Worm (Caenorhabditis elegans) whole organism, L1 larva: ENCODE measurements around the gene T10B5.3.

Experiments
- C04F5.9 ChIP-seq: sonication (generic microtip); optimal IDR thresholded peaks from 2 replicates; lab custom pipeline; 2016; ENCODE audit warnings: missing genetic modification characterization, missing compliant biosample characterization
- C16A3.4 ChIP-seq: fragments of 150-350 bp; optimal IDR thresholded peaks from 2 replicates; lab custom pipeline; 2014; ENCODE audit warnings: missing biosample characterization, missing genetic modification characterization
- aha-1 ChIP-seq: fragments of 150-350 bp; optimal IDR thresholded peaks from 2 replicates; lab custom pipeline; 2014; ENCODE audit warnings: missing biosample characterization, missing genetic modification characterization
- alr-1 ChIP-seq: fragments of 200-800 bp; sonication (Bioruptor generic); optimal IDR thresholded peaks from 2 replicates; lab custom pipeline; 2018; ENCODE audit warnings: borderline replicate concordance, mild to moderate bottlenecking, missing genetic modification characterization, missing compliant biosample characterization
- ceh-8 ChIP-seq: fragments of 200-800 bp; sonication (Bioruptor generic); optimal IDR thresholded peaks from 2 replicates; lab custom pipeline; 2018; ENCODE audit warnings: mild to moderate bottlenecking, missing genetic modification characterization, moderate library complexity, missing compliant biosample characterization
- ceh-90 ChIP-seq: sonication (generic microtip); optimal IDR thresholded peaks from 2 replicates; lab custom pipeline; 2016; ENCODE audit warnings: missing genetic modification characterization, missing compliant biosample characterization
- dsc-1 ChIP-seq: sonication (generic microtip); optimal IDR thresholded peaks from 2 replicates; lab custom pipeline; 2016; ENCODE audit warnings: mild to moderate bottlenecking, missing genetic modification characterization, missing compliant biosample characterization
- efl-1 ChIP-seq, 4 experiments: fragments of 150-350 bp; optimal IDR thresholded peaks in 3 of 4; peaks in 1 of 4; 1 replicate in 1 of 4; 2 replicates in 3 of 4; lab custom pipeline; 2014; ENCODE audit warnings: missing biosample characterization in 2 of 4, missing genetic modification characterization in 2 of 4, missing genetic modification reagents in 2 of 4
- efl-3 ChIP-seq: fragments of 200-800 bp; sonication (Bioruptor generic); optimal IDR thresholded peaks from 2 replicates; lab custom pipeline; 2018; ENCODE audit warnings: mild to moderate bottlenecking, missing genetic modification characterization, missing compliant biosample characterization
- elt-2 ChIP-seq: sonication (generic microtip); optimal IDR thresholded peaks from 2 replicates; lab custom pipeline; 2016; ENCODE audit warnings: missing genetic modification characterization, mild to moderate bottlenecking, inconsistent platforms, missing compliant biosample characterization, missing genetic modification reagents
- ets-5 ChIP-seq: fragments of 200-800 bp; sonication (Bioruptor generic); IDR thresholded peaks from 2 replicates; pipeline ENCODE4 v1.3.6; 2022; ENCODE audit warnings: missing genetic modification characterization, missing compliant biosample characterization
- fkh-4 ChIP-seq: sonication (generic microtip); optimal IDR thresholded peaks from 2 replicates; lab custom pipeline; 2016; ENCODE audit warnings: missing compliant biosample characterization, missing genetic modification characterization, borderline replicate concordance
- fos-1 ChIP-seq: fragments of 150-350 bp; optimal IDR thresholded peaks from 2 replicates; lab custom pipeline; 2014; ENCODE audit warnings: missing biosample characterization, missing genetic modification characterization
- grh-1 ChIP-seq: fragments of 200-800 bp; sonication (Bioruptor generic); IDR thresholded peaks from 2 replicates; pipeline ENCODE4 v1.3.6; 2022; ENCODE audit warnings: missing genetic modification reagents, missing genetic modification characterization, missing compliant biosample characterization
- hlh-17 ChIP-seq: fragments of 200-800 bp; sonication (Bioruptor generic); optimal IDR thresholded peaks from 2 replicates; lab custom pipeline; 2018; ENCODE audit warnings: missing genetic modification characterization, mild to moderate bottlenecking, missing compliant biosample characterization, moderate library complexity, borderline replicate concordance
- irx-1 ChIP-seq: sonication (generic microtip); optimal IDR thresholded peaks from 2 replicates; lab custom pipeline; 2016; ENCODE audit warnings: missing genetic modification characterization, missing compliant biosample characterization
- isw-1 ChIP-seq: fragments of 200-800 bp; sonication (Bioruptor generic); IDR thresholded peaks from 2 replicates; pipeline ENCODE4 v1.3.6; 2022; ENCODE audit warnings: missing genetic modification characterization, missing compliant biosample characterization
- jun-1 ChIP-seq: fragments of 150-350 bp; optimal IDR thresholded peaks from 2 replicates; lab custom pipeline; 2014; ENCODE audit warnings: missing biosample characterization, missing genetic modification reagents, missing genetic modification characterization
- lin-13 ChIP-seq: fragments of 150-350 bp; optimal IDR thresholded peaks from 2 replicates; lab custom pipeline; 2014; ENCODE audit warnings: missing biosample characterization, missing genetic modification reagents, missing genetic modification characterization
- lin-15B ChIP-seq: fragments of 150-350 bp; sonication (generic microtip); optimal IDR thresholded peaks from 3 replicates; lab custom pipeline; 2014; ENCODE audit warnings: missing biosample characterization, missing genetic modification characterization
- lin-35 ChIP-seq, 2 experiments: fragments of 150-350 bp; optimal IDR thresholded peaks; 2 replicates each; lab custom pipeline; 2014; ENCODE audit warnings: missing biosample characterization in 2 of 2, missing genetic modification characterization in 2 of 2, missing genetic modification reagents in 2 of 2
- lir-3 ChIP-seq: sonication (generic microtip); optimal IDR thresholded peaks from 2 replicates; lab custom pipeline; 2016; ENCODE audit warnings: mild to moderate bottlenecking, missing genetic modification characterization, moderate library complexity, missing compliant biosample characterization; ENCODE audit not compliant: poor library complexity
- mab-9 ChIP-seq: fragments of 200-800 bp; sonication (Bioruptor generic); IDR thresholded peaks from 2 replicates; pipeline ENCODE4 v1.3.6; 2022; ENCODE audit warnings: missing genetic modification reagents, missing genetic modification characterization, missing compliant biosample characterization
- mdl-1 ChIP-seq, 2 experiments: fragments of 150-350 bp; optimal IDR thresholded peaks; 2 replicates each; lab custom pipeline; 2014 to 2017; ENCODE audit warnings: missing biosample characterization in 2 of 2, missing genetic modification characterization in 2 of 2, inconsistent platforms in 1 of 2
- nhr-12 ChIP-seq: sonication (generic microtip); optimal IDR thresholded peaks from 2 replicates; lab custom pipeline; 2017; ENCODE audit warnings: missing biosample characterization, missing genetic modification characterization
- nhr-85 ChIP-seq: sonication (generic microtip); peaks from one replicate; lab custom pipeline; 2016; ENCODE audit warnings: missing genetic modification characterization, inconsistent platforms, missing compliant biosample characterization
- pag-3 ChIP-seq: sonication (generic microtip); optimal IDR thresholded peaks from 2 replicates; lab custom pipeline; 2017; ENCODE audit warnings: missing genetic modification characterization, mild to moderate bottlenecking, missing compliant biosample characterization, antibody characterized with exemption, borderline replicate concordance; ENCODE audit not compliant: insufficient read depth
- pax-3 ChIP-seq: fragments of 200-800 bp; sonication (Bioruptor generic); optimal IDR thresholded peaks from 2 replicates; lab custom pipeline; 2018; ENCODE audit warnings: mild to moderate bottlenecking, missing genetic modification characterization, moderate library complexity, missing compliant biosample characterization
- skn-1 ChIP-seq: fragments of 150-350 bp; optimal IDR thresholded peaks from 2 replicates; lab custom pipeline; 2014; ENCODE audit warnings: missing biosample characterization, missing genetic modification characterization
- snpc-4 ChIP-seq: fragments of 150-350 bp; optimal IDR thresholded peaks from 2 replicates; lab custom pipeline; 2014; ENCODE audit warnings: missing biosample characterization, missing genetic modification characterization
- snu-23 ChIP-seq: sonication (generic microtip); optimal IDR thresholded peaks from 2 replicates; lab custom pipeline; 2016; ENCODE audit warnings: missing genetic modification characterization, missing compliant biosample characterization
- sptf-1 ChIP-seq: fragments of 150-350 bp; optimal IDR thresholded peaks from 2 replicates; lab custom pipeline; 2014; ENCODE audit warnings: missing biosample characterization, missing genetic modification characterization
- sup-37 ChIP-seq: fragments of 200-800 bp; sonication (Bioruptor generic); optimal IDR thresholded peaks from 2 replicates; lab custom pipeline; 2018; ENCODE audit warnings: mild to moderate bottlenecking, missing genetic modification characterization, missing compliant biosample characterization
- swsn-7 ChIP-seq: sonication (generic microtip); optimal IDR thresholded peaks from 2 replicates; lab custom pipeline; 2016; ENCODE audit warnings: missing genetic modification characterization, missing compliant biosample characterization
- unc-62 ChIP-seq: fragments of 150-350 bp; optimal IDR thresholded peaks from 2 replicates; lab custom pipeline; 2014; ENCODE audit warnings: missing biosample characterization, missing genetic modification reagents, missing genetic modification characterization
- unc-86 ChIP-seq: sonication (generic microtip); optimal IDR thresholded peaks from 2 replicates; lab custom pipeline; 2016; ENCODE audit warnings: missing genetic modification characterization, missing compliant biosample characterization
- zip-4 ChIP-seq: fragments of 200-800 bp; sonication (Bioruptor generic); optimal IDR thresholded peaks from 2 replicates; lab custom pipeline; 2018; ENCODE audit warnings: mild to moderate bottlenecking, missing genetic modification characterization, moderate library complexity, missing compliant biosample characterization
- ztf-4 ChIP-seq: fragments of 150-350 bp; optimal IDR thresholded peaks from 2 replicates; lab custom pipeline; 2014; ENCODE audit warnings: missing biosample characterization, missing genetic modification characterization

The T10B5.3 gene

DNA sequence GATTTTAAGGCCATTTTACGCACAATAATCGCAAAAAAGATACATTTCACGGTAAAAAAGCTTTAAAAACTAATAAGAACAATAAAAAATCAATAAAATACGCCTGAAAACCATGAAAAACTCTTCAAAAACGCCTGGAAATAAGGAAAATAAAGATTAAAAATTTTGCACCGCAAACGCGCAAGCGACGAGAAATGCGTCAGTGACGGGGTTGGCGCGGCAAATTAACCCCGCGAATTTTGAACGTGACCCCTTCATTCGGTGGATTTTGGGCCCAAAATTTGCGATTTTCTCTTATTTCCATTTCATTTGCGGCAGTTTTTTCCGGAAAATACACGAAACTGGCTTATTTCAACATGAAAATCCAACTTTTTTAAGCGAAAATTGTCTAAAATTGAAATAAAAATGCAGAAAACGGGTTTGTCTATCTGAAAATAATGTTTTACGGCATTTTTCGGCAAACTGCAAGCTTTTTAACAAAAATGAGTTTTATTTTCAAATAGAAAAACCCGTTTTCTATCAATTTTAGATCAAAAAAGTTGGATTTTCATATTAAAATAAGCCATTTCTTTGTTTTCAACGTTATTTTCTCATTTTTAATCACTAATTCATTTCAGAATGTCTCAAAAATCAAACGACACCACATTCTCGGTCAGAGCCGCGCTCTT lies 852 bp downstream of the T10B5.3 start, which contains the start of gene knl-3 (continued):
- TF ChIP-seq efl-1 (optimal IDR thresholded peaks at IDR 0.05; lab: Kevin White, UChicago) (peak; percentile 92 to 97), efl-1 (GFP tag; optimal IDR thresholded peaks at IDR 0.05 in 1 of 2; lab: Kevin White, UChicago) (peak; percentile 97 to 100), mdl-1 (tag; optimal IDR thresholded peaks at IDR 0.05; lab: Kevin White, UChicago) (peak in 1 of 2 experiments; percentile 84), unc-62 (GFP tag; lab: Kevin White, UChicago) (no peak), ets-5 (no peak), hlh-17 (GFP tag; lab: Kevin White, UChicago) (no peak), alr-1 (tag; lab: Kevin White, UChicago) (no peak), swsn-7 (tag; lab: Kevin White, UChicago) (peak; percentile 90), ceh-8 (GFP tag; lab: Kevin White, UChicago) (peak; percentile 81), dsc-1 (peak; percentile 89), snu-23 (GFP tag; lab: Kevin White, UChicago) (peak; percentile 93), irx-1 (tag; lab: Kevin White, UChicago) (peak; percentile 82), nhr-12 (no peak), C04F5.9 (tag; lab: Kevin White, UChicago) (peak; percentile 17), aha-1 (peak; percentile 55), fos-1 (tag; lab: Kevin White, UChicago) (peak; percentile 71), efl-3 (no peak), lin-13 (GFP tag; lab: Kevin White, UChicago) (peak; percentile 78), elt-2 (peak; percentile 58), snpc-4 (tag; lab: Kevin White, UChicago) (peak; percentile 76), lir-3 (tag; lab: Kevin White, UChicago) (no peak), C16A3.4 (peak; percentile 85), pag-3 (tag; lab: Kevin White, UChicago) (no peak), fkh-4 (tag; lab: Kevin White, UChicago) (peak; percentile 40), zip-4 (peak; percentile 64), grh-1 (GFP tag; lab: Robert Waterston, UW) (peak; percentile 88), pax-3 (tag; lab: Kevin White, UChicago) (peak; percentile 83), ceh-90 (tag; lab: Kevin White, UChicago) (peak; percentile 40), nhr-85 (tag; lab: Kevin White, UChicago) (peak; percentile 92), isw-1 (GFP tag; lab: Robert Waterston, UW) (peak; percentile 85), sptf-1 (tag; lab: Kevin White, UChicago) (no peak), ztf-4 (tag; lab: Kevin White, UChicago) (peak; percentile 54), lin-35 (GFP tag; optimal IDR thresholded peaks at IDR 0.05; lab: Kevin White, UChicago) (peak; percentile 96 to 98)

DNA sequence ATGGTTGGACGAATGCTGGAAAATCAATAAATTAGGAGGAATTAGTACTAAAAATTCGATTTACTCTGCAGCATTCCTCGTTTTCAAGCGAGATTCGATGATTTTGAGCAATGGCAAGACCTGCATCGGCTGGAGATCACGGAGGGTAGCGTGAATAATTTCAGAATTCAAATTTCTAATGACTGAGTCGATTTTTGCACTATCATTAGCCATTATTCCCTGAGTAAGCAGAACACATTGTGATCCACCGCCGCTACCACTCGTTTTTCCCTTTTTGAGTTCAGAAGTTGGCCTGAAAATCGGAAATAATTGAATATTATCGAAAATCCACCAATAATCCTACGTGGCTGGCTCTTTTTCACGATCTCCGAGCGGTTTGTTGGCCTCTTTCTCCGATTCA lies 1.6 kb downstream of the T10B5.3 start:
- TF ChIP-seq efl-1 (optimal IDR thresholded peaks at IDR 0.05; lab: Kevin White, UChicago) (no peak), efl-1 (GFP tag; optimal IDR thresholded peaks at IDR 0.05 in 1 of 2; lab: Kevin White, UChicago) (peak in 1 of 2 experiments; percentile 71), elt-2 (no peak)

DNA sequence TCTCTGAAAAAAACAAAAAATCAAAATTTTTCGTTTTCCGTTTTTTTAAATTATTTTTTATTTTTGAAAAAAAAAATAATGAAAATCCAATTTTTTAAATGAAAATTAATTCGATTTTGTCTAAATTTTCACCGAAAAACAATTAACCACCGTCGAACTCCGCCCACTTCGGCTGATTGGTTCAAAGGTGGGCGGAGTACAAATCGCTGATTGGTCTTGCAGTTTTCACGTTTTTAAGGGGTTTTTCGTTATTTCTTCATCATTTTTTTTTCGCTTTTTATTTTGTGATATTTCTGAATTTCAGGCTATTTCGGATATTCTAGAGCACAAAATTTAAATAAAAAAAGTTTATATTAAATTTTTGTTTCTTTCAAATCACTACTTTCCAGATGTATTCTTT lies 4.6 kb downstream of the T10B5.3 start:
- no peak for TF ChIP-seq lin-15B (tag; lab: Kevin White, UChicago)
- TF ChIP-seq skn-1 (tag; lab: Kevin White, UChicago), result no peak
- no peak for TF ChIP-seq sup-37 (GFP tag; lab: Kevin White, UChicago)
- no peak for TF ChIP-seq mab-9 (GFP tag; lab: Robert Waterston, UW)
- TF ChIP-seq dsc-1, result no peak
- TF ChIP-seq aha-1, result no peak
- TF ChIP-seq jun-1 (tag; lab: Kevin White, UChicago), result no peak
- no peak for TF ChIP-seq lin-13 (GFP tag; lab: Kevin White, UChicago)
- TF ChIP-seq lin-35 (GFP tag; optimal IDR thresholded peaks at IDR 0.05; lab: Kevin White, UChicago), result no peak
- no peak for TF ChIP-seq unc-86
